Worm (Caenorhabditis elegans) whole organism, young adult: ENCODE measurements around the gene C44B12.9.

Experiments used
- F23B12.7 ChIP-seq: sonication (generic microtip); optimal IDR thresholded peaks from 2 replicates; lab custom pipeline; 2017; ENCODE audit warnings: missing genetic modification characterization, mild to moderate bottlenecking, missing compliant biosample characterization, antibody characterized with exemption, moderate library complexity; ENCODE audit not compliant: insufficient read depth
- efl-1 ChIP-seq: fragments of 150-350 bp; optimal IDR thresholded peaks from 2 replicates; lab custom pipeline; 2014; ENCODE audit warnings: missing biosample characterization, missing genetic modification reagents, missing genetic modification characterization

DNA sequence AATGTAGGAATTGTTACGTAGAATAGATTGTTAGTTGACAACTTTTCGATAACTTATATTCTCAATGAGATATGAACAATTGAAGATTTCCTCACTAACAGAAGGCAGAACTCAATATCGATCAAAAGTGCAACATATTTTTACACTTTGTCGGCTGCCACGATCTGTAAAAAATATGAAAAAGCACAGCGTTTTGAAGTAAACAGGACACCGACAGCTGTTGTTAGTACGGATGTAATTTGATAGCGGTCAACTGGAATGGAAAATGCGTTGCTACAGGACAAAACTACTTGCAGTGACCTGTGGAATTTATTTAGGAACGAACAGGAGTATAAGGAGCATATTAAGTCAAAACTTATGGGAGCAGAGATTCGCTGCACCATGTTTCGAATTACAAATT is 1.6 kb upstream of the C44B12.9 start:
- no peak for TF ChIP-seq efl-1 (GFP tag; lab: Kevin White, UChicago)
- TF ChIP-seq F23B12.7 = no peak
